Fruit fly (Drosophila melanogaster) whole organism, embryonic: ENCODE data around the gene CG7484.

ENCODE experiments used
- B-H2 ChIP-seq: fragments of 200-800 bp; sonication (Bioruptor generic); optimal IDR thresholded peaks from 2 replicates; lab custom pipeline; 2018; ENCODE audit warnings: missing biosample characterization, mild to moderate bottlenecking, missing genetic modification characterization
- CG10209 ChIP-seq: fragments of 200-800 bp; sonication (Bioruptor generic); optimal IDR thresholded peaks from 3 replicates; lab custom pipeline; 2017; ENCODE audit warnings: missing biosample characterization, mild to moderate bottlenecking, missing genetic modification characterization, missing genetic modification reagents
- CG11247 ChIP-seq: fragments of 200-800 bp; sonication (Bioruptor generic); IDR thresholded peaks from 2 replicates; pipeline ENCODE4 v1.3.6; 2022; ENCODE audit warnings: missing biosample characterization, missing genetic modification characterization
- CG11398 ChIP-seq: fragments of 200-800 bp; sonication (Bioruptor generic); optimal IDR thresholded peaks from 2 replicates; lab custom pipeline; 2016; ENCODE audit warnings: missing biosample characterization, missing genetic modification characterization
- CG12071 ChIP-seq: fragments of 200-800 bp; sonication (Bioruptor generic); optimal IDR thresholded peaks from 3 replicates; lab custom pipeline; 2018; ENCODE audit warnings: missing biosample characterization, mild to moderate bottlenecking, missing genetic modification characterization
- CG12236 ChIP-seq: fragments of 200-800 bp; sonication (Bioruptor generic); optimal IDR thresholded peaks from 2 replicates; lab custom pipeline; 2016; ENCODE audit warnings: missing biosample characterization, missing genetic modification characterization
- CG12299 ChIP-seq: fragments of 200-800 bp; sonication (Bioruptor generic); optimal IDR thresholded peaks from 2 replicates; lab custom pipeline; 2018; ENCODE audit warnings: missing biosample characterization, mild to moderate bottlenecking, missing genetic modification characterization
- CG13894 ChIP-seq: fragments of 200-800 bp; sonication (Bioruptor generic); optimal IDR thresholded peaks from 3 replicates; lab custom pipeline; 2018; ENCODE audit warnings: missing biosample characterization, mild to moderate bottlenecking, missing genetic modification characterization, moderate library complexity
- CG15011 ChIP-seq: fragments of 200-800 bp; sonication (Bioruptor generic); optimal IDR thresholded peaks from 3 replicates; lab custom pipeline; 2018; ENCODE audit warnings: missing biosample characterization, mild to moderate bottlenecking, missing genetic modification characterization
- CG15269 ChIP-seq: fragments of 200-800 bp; sonication (Bioruptor generic); optimal IDR thresholded peaks from 2 replicates; lab custom pipeline; 2018; ENCODE audit warnings: missing biosample characterization, mild to moderate bottlenecking, missing genetic modification characterization, moderate library complexity
- CG15514 ChIP-seq: fragments of 200-800 bp; sonication (Bioruptor generic); optimal IDR thresholded peaks from 3 replicates; lab custom pipeline; 2017; ENCODE audit warnings: missing biosample characterization, missing genetic modification characterization, mild to moderate bottlenecking, moderate library complexity, missing genetic modification reagents
- CG1647 ChIP-seq: fragments of 200-800 bp; sonication (Bioruptor generic); optimal IDR thresholded peaks from 3 replicates; lab custom pipeline; 2016; ENCODE audit warnings: missing biosample characterization, missing genetic modification characterization
- CG1792 ChIP-seq: fragments of 200-800 bp; sonication (Bioruptor generic); optimal IDR thresholded peaks from 2 replicates; lab custom pipeline; 2016; ENCODE audit warnings: missing biosample characterization, missing genetic modification characterization
- CG2116 ChIP-seq: fragments of 200-800 bp; sonication (Bioruptor generic); optimal IDR thresholded peaks from 3 replicates; lab custom pipeline; 2018; ENCODE audit warnings: missing biosample characterization, mild to moderate bottlenecking, missing genetic modification characterization
- CG3281 ChIP-seq: fragments of 200-800 bp; sonication (Bioruptor generic); optimal IDR thresholded peaks from 3 replicates; lab custom pipeline; 2017; ENCODE audit warnings: missing biosample characterization, mild to moderate bottlenecking, missing genetic modification characterization
- CG33213 ChIP-seq: fragments of 200-800 bp; sonication (Bioruptor generic); optimal IDR thresholded peaks from 3 replicates; lab custom pipeline; 2016; ENCODE audit warnings: missing biosample characterization, missing genetic modification characterization
- CG34376 ChIP-seq: fragments of 200-800 bp; sonication (Bioruptor generic); optimal IDR thresholded peaks from 2 replicates; lab custom pipeline; 2018; ENCODE audit warnings: missing biosample characterization, mild to moderate bottlenecking, missing genetic modification characterization
- CG4328 ChIP-seq: fragments of 200-800 bp; sonication (Bioruptor generic); optimal IDR thresholded peaks from 3 replicates; lab custom pipeline; 2017; ENCODE audit warnings: missing biosample characterization, missing genetic modification reagents, missing genetic modification characterization
- CG6854 ChIP-seq: fragments of 200-800 bp; sonication (Bioruptor generic); optimal IDR thresholded peaks from 3 replicates; lab custom pipeline; 2017; ENCODE audit warnings: missing biosample characterization, mild to moderate bottlenecking, missing genetic modification characterization
- CG8388 ChIP-seq: fragments of 200-800 bp; sonication (Bioruptor generic); optimal IDR thresholded peaks from 2 replicates; lab custom pipeline; 2019; ENCODE audit warnings: missing biosample characterization, mild to moderate bottlenecking, missing genetic modification characterization, moderate library complexity
- CG9932 ChIP-seq: fragments of 200-800 bp; sonication (Bioruptor generic); IDR thresholded peaks from 2 replicates; pipeline ENCODE4 v1.3.6; 2022; ENCODE audit warnings: missing biosample characterization, missing genetic modification characterization
- CoRest ChIP-seq: fragments of 200-800 bp; sonication (Bioruptor generic); optimal IDR thresholded peaks from 3 replicates; lab custom pipeline; 2018; ENCODE audit warnings: missing biosample characterization, mild to moderate bottlenecking, missing genetic modification characterization, moderate library complexity
- CrebB ChIP-seq: fragments of 200-800 bp; sonication (Bioruptor generic); optimal IDR thresholded peaks from 3 replicates; lab custom pipeline; 2018; ENCODE audit warnings: missing biosample characterization, mild to moderate bottlenecking, missing genetic modification characterization
- Dbx ChIP-seq: fragments of 200-800 bp; sonication (Bioruptor generic); IDR thresholded peaks from 3 replicates; pipeline ENCODE4 v1.3.6; 2022; ENCODE audit warnings: missing biosample characterization, missing genetic modification characterization
- ERR ChIP-seq: fragments of 200-800 bp; sonication (Bioruptor generic); optimal IDR thresholded peaks from 2 replicates; lab custom pipeline; 2016; ENCODE audit warnings: missing biosample characterization, missing genetic modification characterization
- Fer3 ChIP-seq: fragments of 200-800 bp; sonication (Bioruptor generic); optimal IDR thresholded peaks from 2 replicates; lab custom pipeline; 2018; ENCODE audit warnings: missing biosample characterization, mild to moderate bottlenecking, missing genetic modification characterization, moderate library complexity
- HLHmδ ChIP-seq: fragments of 200-800 bp; sonication (Bioruptor generic); optimal IDR thresholded peaks from 2 replicates; lab custom pipeline; 2018; ENCODE audit warnings: missing biosample characterization, mild to moderate bottlenecking, missing genetic modification characterization, moderate library complexity
- Hey ChIP-seq: fragments of 200-800 bp; sonication (Bioruptor generic); optimal IDR thresholded peaks from 3 replicates; lab custom pipeline; 2018; ENCODE audit warnings: missing biosample characterization, mild to moderate bottlenecking, missing genetic modification characterization
- Hmr ChIP-seq: fragments of 200-800 bp; sonication (Bioruptor generic); optimal IDR thresholded peaks from 3 replicates; lab custom pipeline; 2017; ENCODE audit warnings: mild to moderate bottlenecking, missing biosample characterization, missing genetic modification reagents, missing genetic modification characterization
- Jarid2 ChIP-seq: fragments of 200-800 bp; sonication (Bioruptor generic); optimal IDR thresholded peaks from 3 replicates; lab custom pipeline; 2017; ENCODE audit warnings: mild to moderate bottlenecking, missing biosample characterization, missing genetic modification reagents, missing genetic modification characterization
- PHDP ChIP-seq: fragments of 200-800 bp; sonication (Bioruptor generic); optimal IDR thresholded peaks from 3 replicates; lab custom pipeline; 2018; ENCODE audit warnings: missing biosample characterization, mild to moderate bottlenecking, missing genetic modification characterization, moderate library complexity
- Side ChIP-seq: fragments of 200-800 bp; sonication (Bioruptor generic); optimal IDR thresholded peaks from 2 replicates; lab custom pipeline; 2016; ENCODE audit warnings: missing biosample characterization, missing genetic modification characterization
- Trl ChIP-seq, 3 experiments: fragments of >200 bp in 2 of 3; fragments of 200-800 bp in 1 of 3; sonication (Bioruptor generic) in 1 of 3; optimal IDR thresholded peaks; 2 replicates in 1 of 3; 3 replicates in 2 of 3; lab custom pipeline; 2016 to 2017; ENCODE audit warnings: missing biosample characterization in 1 of 3, missing genetic modification characterization in 1 of 3
- bcd ChIP-seq: fragments of 200-800 bp; sonication (Bioruptor generic); optimal IDR thresholded peaks from 2 replicates; lab custom pipeline; 2017; ENCODE audit warnings: missing biosample characterization, mild to moderate bottlenecking, missing genetic modification characterization
- cato ChIP-seq: fragments of 200-800 bp; sonication (Bioruptor generic); optimal IDR thresholded peaks from 2 replicates; lab custom pipeline; 2016; ENCODE audit warnings: missing biosample characterization, missing genetic modification characterization, borderline replicate concordance
- chm ChIP-seq: fragments of 200-800 bp; sonication (Bioruptor generic); IDR thresholded peaks from 2 replicates; pipeline ENCODE4 v1.3.6; 2022; ENCODE audit warnings: missing biosample characterization, missing genetic modification characterization
- chn ChIP-seq: fragments of 200-800 bp; sonication (Bioruptor generic); optimal IDR thresholded peaks from 2 replicates; lab custom pipeline; 2016; ENCODE audit warnings: missing biosample characterization, missing genetic modification characterization
- croc ChIP-seq: fragments of 200-800 bp; sonication (Bioruptor generic); conservative IDR thresholded peaks from 3 replicates; pipeline ENCODE4 v1.3.6; 2022; ENCODE audit warnings: missing biosample characterization, missing genetic modification characterization
- dpn ChIP-seq, 2 experiments: fragments of 200-800 bp; sonication (Bioruptor generic); optimal IDR thresholded peaks; 3 replicates each; lab custom pipeline; 2016; ENCODE audit warnings: missing biosample characterization in 2 of 2, missing genetic modification characterization in 2 of 2
- esg ChIP-seq: fragments of 200-800 bp; sonication (Bioruptor generic); conservative IDR thresholded peaks from 2 replicates; pipeline ENCODE4 v1.3.6; 2022; ENCODE audit warnings: missing biosample characterization, missing genetic modification characterization
- jigr1 ChIP-seq: fragments of 200-800 bp; sonication (Bioruptor generic); IDR thresholded peaks from 3 replicates; pipeline ENCODE4 v1.3.6; 2022; ENCODE audit warnings: missing biosample characterization, missing genetic modification characterization
- jing ChIP-seq: fragments of 200-800 bp; sonication (Bioruptor generic); optimal IDR thresholded peaks from 2 replicates; lab custom pipeline; 2018; ENCODE audit warnings: missing biosample characterization, mild to moderate bottlenecking, missing genetic modification characterization
- pfk ChIP-seq: fragments of 200-800 bp; sonication (Bioruptor generic); optimal IDR thresholded peaks from 2 replicates; lab custom pipeline; 2018; ENCODE audit warnings: missing biosample characterization, mild to moderate bottlenecking, missing genetic modification characterization, moderate library complexity
- pzg ChIP-seq: fragments of 200-800 bp; sonication (Bioruptor generic); optimal IDR thresholded peaks from 3 replicates; lab custom pipeline; 2018; ENCODE audit warnings: missing biosample characterization, mild to moderate bottlenecking, missing genetic modification characterization, moderate library complexity
- row ChIP-seq: fragments of 200-800 bp; sonication (Bioruptor generic); IDR thresholded peaks from 3 replicates; pipeline ENCODE4 v1.3.6; 2022; ENCODE audit warnings: missing biosample characterization, missing genetic modification characterization
- seq ChIP-seq: fragments of 200-800 bp; sonication (Bioruptor generic); IDR thresholded peaks from 2 replicates; pipeline ENCODE4 v1.3.6; 2022; ENCODE audit warnings: missing biosample characterization, missing genetic modification characterization
- so ChIP-seq: fragments of 200-800 bp; sonication (Bioruptor generic); IDR thresholded peaks from 3 replicates; pipeline ENCODE4 v1.3.6; 2022; ENCODE audit warnings: missing biosample characterization, missing genetic modification characterization
- tio ChIP-seq: fragments of 200-800 bp; sonication (Bioruptor generic); optimal IDR thresholded peaks from 2 replicates; lab custom pipeline; 2017; ENCODE audit warnings: missing biosample characterization, missing genetic modification characterization, inconsistent platforms
- vvl ChIP-seq: fragments of 200-800 bp; sonication (Bioruptor generic); IDR thresholded peaks from 2 replicates; pipeline ENCODE4 v1.3.6; 2022; ENCODE audit warnings: missing biosample characterization, missing genetic modification characterization
- wek ChIP-seq: fragments of 200-800 bp; sonication (Bioruptor generic); optimal IDR thresholded peaks from 3 replicates; lab custom pipeline; 2018; ENCODE audit warnings: missing biosample characterization, mild to moderate bottlenecking, missing genetic modification characterization, moderate library complexity

CG7484 gene

dm6 chr3L:17659268-17659589 is 4.8 kb downstream of the CG7484 start (continued):
- TF ChIP-seq so (GFP tag; lab: Robert Waterston, UW) = peak; percentile 63; the same call in 1 of the 3 replicates
- peak; percentile 82 for TF ChIP-seq B-H2 (GFP tag; lab: Kevin White, UChicago)
- TF ChIP-seq tio (GFP tag; lab: Kevin White, UChicago) = no peak
- TF ChIP-seq chm = peak; percentile 59; the same call in 1 of the 2 replicates
- TF ChIP-seq ERR (GFP tag; lab: Kevin White, UChicago) = peak; percentile 59
- TF ChIP-seq Hey (tag; lab: Kevin White, UChicago) = peak; percentile 65
- peak; percentile 2 for TF ChIP-seq CG12236
- TF ChIP-seq pfk = peak; percentile 38
- no peak for TF ChIP-seq jigr1 (GFP tag; lab: Robert Waterston, UW)
- peak in 1 of 2 experiments; percentile 35 for TF ChIP-seq Trl (optimal IDR thresholded peaks at IDR 0.05; lab: Kevin White, UChicago)
- TF ChIP-seq Trl (GFP tag; optimal IDR thresholded peaks at IDR 0.05; lab: Kevin White, UChicago) = peak; percentile 21
- peak; percentile 4 for TF ChIP-seq wek
- peak in 1 of 2 experiments; percentile 34 for TF ChIP-seq dpn (GFP tag; optimal IDR thresholded peaks at IDR 0.05; lab: Kevin White, UChicago)
- peak; percentile 49 for TF ChIP-seq CG3281 (GFP tag; lab: Kevin White, UChicago)
- peak; percentile 26 for TF ChIP-seq CrebB (tag; lab: Kevin White, UChicago)
- peak; percentile 13 for TF ChIP-seq bcd (GFP tag; lab: Kevin White, UChicago)
- TF ChIP-seq seq (GFP tag; lab: Robert Waterston, UW) = peak; percentile 55; the same call in 1 of the 2 replicates
- TF ChIP-seq CG4328 (GFP tag; lab: Kevin White, UChicago) = peak; percentile 33
- peak; percentile 71 for TF ChIP-seq CG15514
- no peak for TF ChIP-seq HLHmδ (GFP tag; lab: Kevin White, UChicago)
- TF ChIP-seq CG1647 (GFP tag; lab: Kevin White, UChicago) = peak; percentile 45
- 0 out of 3 replicates have a peak, but pooled peaks have one; percentile 47 for TF ChIP-seq Dbx
- 0 out of 2 replicates have a peak, but pooled peaks have one; percentile 44 for TF ChIP-seq CG11247 (GFP tag; lab: Robert Waterston, UW)
- peak; percentile 33 for TF ChIP-seq CG10209
- TF ChIP-seq vvl (GFP tag; lab: Robert Waterston, UW) = 0 out of 2 replicates have a peak, but pooled peaks have one; percentile 31
- TF ChIP-seq Fer3 = peak; percentile 45
- TF ChIP-seq jing (GFP tag; lab: Kevin White, UChicago) = no peak
- no peak for TF ChIP-seq CG8388
- 0 out of 3 replicates have a peak, but pooled peaks have one; percentile 8 for TF ChIP-seq croc (GFP tag; lab: Robert Waterston, UW)
- TF ChIP-seq CG6854 (GFP tag; lab: Kevin White, UChicago) = peak; percentile 15
- TF ChIP-seq PHDP (tag; lab: Kevin White, UChicago) = peak; percentile 40
- TF ChIP-seq CG12299 (tag; lab: Kevin White, UChicago) = no peak
- peak; percentile 49 for TF ChIP-seq CG9932
- no peak for TF ChIP-seq cato (GFP tag; lab: Kevin White, UChicago)
- peak; percentile 81 for TF ChIP-seq Hmr
- TF ChIP-seq Jarid2 = no peak
- TF ChIP-seq CG34376 (GFP tag; lab: Kevin White, UChicago) = peak; percentile 64
- no peak for TF ChIP-seq esg (GFP tag; lab: Robert Waterston, UW)
- peak; percentile 11 for TF ChIP-seq pzg
- TF ChIP-seq CG12071 (GFP tag; lab: Kevin White, UChicago) = peak; percentile 48
- no peak for TF ChIP-seq chn
- no peak for TF ChIP-seq CG15269 (tag; lab: Kevin White, UChicago)
- no peak for TF ChIP-seq row (GFP tag; lab: Robert Waterston, UW)
- TF ChIP-seq CG11398 (GFP tag; lab: Kevin White, UChicago) = peak; percentile 41
- peak; percentile 84 for TF ChIP-seq CG13894 (tag; lab: Kevin White, UChicago)
- peak; percentile 36 for TF ChIP-seq Side (GFP tag; lab: Kevin White, UChicago)
- TF ChIP-seq CG2116 (GFP tag; lab: Kevin White, UChicago) = peak; percentile 8
- TF ChIP-seq CoRest (tag; lab: Kevin White, UChicago) = no peak
- TF ChIP-seq CG15011 = peak; percentile 38
- TF ChIP-seq CG1792 (GFP tag; lab: Kevin White, UChicago) = peak; percentile 33
- peak; percentile 73 for TF ChIP-seq CG33213
